Fruit fly (Drosophila melanogaster): ENCODE results near the gene Tcs5.
A peak's percentile ranks its signal among the peaks of the same experiment; 100 is the strongest.

Tcs5 gene

DNA sequence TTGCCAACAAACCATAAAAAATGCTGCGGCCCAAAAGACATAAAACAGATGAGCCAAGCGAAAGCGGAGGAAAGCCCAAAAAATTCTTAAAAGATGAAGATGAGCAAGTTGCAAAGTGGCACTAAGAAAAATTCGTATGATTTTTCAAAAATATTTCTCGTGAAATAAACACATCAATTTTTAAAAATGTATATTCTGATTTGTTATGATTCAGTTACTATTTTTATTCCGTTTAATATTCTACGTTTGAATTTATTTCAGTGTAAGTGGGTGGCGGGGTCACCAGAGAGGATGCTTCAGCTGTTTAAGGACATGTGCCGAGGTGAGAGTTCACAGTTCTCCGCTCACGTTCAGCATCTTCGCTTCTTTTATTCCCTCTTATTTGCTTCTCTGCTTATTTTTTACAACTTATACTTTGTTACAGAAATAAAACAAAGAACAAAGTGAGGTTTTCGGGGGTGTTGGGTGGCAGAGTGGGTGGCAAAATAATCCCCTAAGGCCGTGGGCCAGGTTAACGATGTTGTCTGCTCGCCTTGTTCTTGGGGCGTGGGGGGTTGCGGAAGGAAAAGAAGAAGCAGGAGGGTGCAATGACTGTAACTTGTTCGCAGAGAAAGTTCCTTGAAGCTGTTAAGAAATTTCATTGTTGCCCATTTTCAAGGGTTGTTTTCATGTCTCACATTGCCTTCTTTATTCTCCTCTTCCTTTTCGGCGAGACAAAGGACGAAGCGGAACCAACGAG lies 43.2 kb upstream of the Tcs5 start (continued):
- TF ChIP-seq Xrp1 (GFP tag; IDR thresholded peaks at IDR 0.05): peak; percentile 59; the same call in 1 of the 2 replicates
- no peak for TF ChIP-seq E2f1 (GFP tag; IDR thresholded peaks at IDR 0.05)
- no peak for TF ChIP-seq zen (tag; optimal IDR thresholded peaks at IDR 0.05)
- no peak for TF ChIP-seq CG16813 (GFP tag; IDR thresholded peaks at IDR 0.05; ENCODE audit: partially characterized antibody)
- no peak for TF ChIP-seq CG13287 (GFP tag; IDR thresholded peaks at IDR 0.05; ENCODE audit: partially characterized antibody)
- no peak; the same call in 1 of the 2 replicates for TF ChIP-seq chm (GFP tag; IDR thresholded peaks at IDR 0.05)
- no peak for TF ChIP-seq schlank (tag; optimal IDR thresholded peaks at IDR 0.05)
- TF ChIP-seq CG4404 (GFP tag; IDR thresholded peaks at IDR 0.05): no peak
- no peak for TF ChIP-seq Optix (GFP tag; IDR thresholded peaks at IDR 0.05)
- TF ChIP-seq cas (GFP tag; IDR thresholded peaks at IDR 0.05): no peak
- no peak for TF ChIP-seq CG11247 (GFP tag; IDR thresholded peaks at IDR 0.05)
- TF ChIP-seq CG5953 (GFP tag; IDR thresholded peaks at IDR 0.05): no peak
- no peak for TF ChIP-seq CG5180 (GFP tag; optimal IDR thresholded peaks at IDR 0.05)
- peak; percentile 56 for TF ChIP-seq nau (GFP tag; optimal IDR thresholded peaks at IDR 0.05)
- peak; percentile 6 for TF ChIP-seq Sry-δ (GFP tag; optimal IDR thresholded peaks at IDR 0.05)
- 0 out of 2 replicates have a peak, but pooled peaks have one; percentile 15 for TF ChIP-seq HLH3B (GFP tag; IDR thresholded peaks at IDR 0.05)
- TF ChIP-seq jing (GFP tag; optimal IDR thresholded peaks at IDR 0.05): no peak
- no peak for TF ChIP-seq CG12942 (GFP tag; optimal IDR thresholded peaks at IDR 0.05)
- no peak for TF ChIP-seq Myb (GFP tag; optimal IDR thresholded peaks at IDR 0.05)
- no peak for TF ChIP-seq CG10431 (GFP tag; optimal IDR thresholded peaks at IDR 0.05)
- TF ChIP-seq CG17359 (tag; optimal IDR thresholded peaks at IDR 0.05): peak; percentile 58
- no peak for TF ChIP-seq Hey (tag; optimal IDR thresholded peaks at IDR 0.05)
- TF ChIP-seq CG4360 (GFP tag; IDR thresholded peaks at IDR 0.05): no peak
- peak; percentile 32 for TF ChIP-seq CG13624 (GFP tag; optimal IDR thresholded peaks at IDR 0.05)
- TF ChIP-seq CG18619 (GFP tag; optimal IDR thresholded peaks at IDR 0.05): peak; percentile 12
- TF ChIP-seq mirr (GFP tag; optimal IDR thresholded peaks at IDR 0.05): no peak
- no peak for TF ChIP-seq aop (GFP tag; IDR thresholded peaks at IDR 0.05)
- no peak for TF ChIP-seq rib (GFP tag; IDR thresholded peaks at IDR 0.05)
- peak; percentile 67; the same call in 2 of the 3 replicates for TF ChIP-seq dysf (GFP tag; IDR thresholded peaks at IDR 0.05)
- TF ChIP-seq seq (GFP tag; IDR thresholded peaks at IDR 0.05): 0 out of 2 replicates have a peak, but pooled peaks have one; percentile 47
- no peak for TF ChIP-seq tup (GFP tag; optimal IDR thresholded peaks at IDR 0.05)
- no peak for TF ChIP-seq CG3407 (GFP tag; optimal IDR thresholded peaks at IDR 0.05)
- TF ChIP-seq sens-2 (GFP tag; IDR thresholded peaks at IDR 0.05): no peak
- TF ChIP-seq Meics (GFP tag; optimal IDR thresholded peaks at IDR 0.05): peak; percentile 63
- TF ChIP-seq Dref (GFP tag; IDR thresholded peaks at IDR 0.05): no peak
- peak; percentile 41 for TF ChIP-seq CG10979 (tag; optimal IDR thresholded peaks at IDR 0.05)
- TF ChIP-seq da (GFP tag; optimal IDR thresholded peaks at IDR 0.05): no peak
- TF ChIP-seq CG9876 (GFP tag; optimal IDR thresholded peaks at IDR 0.05): no peak
- TF ChIP-seq CG11695 (GFP tag; IDR thresholded peaks at IDR 0.05): peak; percentile 36; the same call in 1 of the 3 replicates
- no peak for TF ChIP-seq H2.0 (GFP tag; IDR thresholded peaks at IDR 0.05)
- TF ChIP-seq Oaz (GFP tag; IDR thresholded peaks at IDR 0.05): no peak
- no peak for TF ChIP-seq CG4730 (GFP tag; IDR thresholded peaks at IDR 0.05)
- peak; percentile 71 for TF ChIP-seq row (GFP tag; IDR thresholded peaks at IDR 0.05)
- TF ChIP-seq HHEX (GFP tag; optimal IDR thresholded peaks at IDR 0.05): peak; percentile 26
- TF ChIP-seq Xbp1 (GFP tag; optimal IDR thresholded peaks at IDR 0.05): peak; percentile 29
- TF ChIP-seq CG13894 (tag; optimal IDR thresholded peaks at IDR 0.05): peak; percentile 26
- TF ChIP-seq CG33213 (GFP tag; optimal IDR thresholded peaks at IDR 0.05): no peak
- TF ChIP-seq Tbp (GFP tag; optimal IDR thresholded peaks at IDR 0.05): no peak
- TF ChIP-seq CG11723 (GFP tag; optimal IDR thresholded peaks at IDR 0.05): no peak
- no peak for TF ChIP-seq Ravus (GFP tag; IDR thresholded peaks at IDR 0.05)
- TF ChIP-seq Sry-β (GFP tag; optimal IDR thresholded peaks at IDR 0.05): no peak

Measured in whole organism, embryonic.